Fruit fly (Drosophila melanogaster) whole organism, embryonic: ENCODE measurements around the gene ninaE.

Source experiments
- Atf6 ChIP-seq: fragments of 200-800 bp; sonication (Bioruptor generic); IDR thresholded peaks from 2 replicates; pipeline ENCODE4 v1.3.6; 2022; ENCODE audit warnings: missing biosample characterization, missing genetic modification characterization
- CG10959 ChIP-seq: fragments of 200-800 bp; sonication (Bioruptor generic); IDR thresholded peaks from 2 replicates; pipeline ENCODE4 v1.3.6; 2022; ENCODE audit warnings: missing biosample characterization, missing genetic modification characterization
- CG11093 ChIP-seq: fragments of 200-800 bp; sonication (Bioruptor generic); IDR thresholded peaks from 3 replicates; pipeline ENCODE4 v1.3.6; 2022; ENCODE audit warnings: missing biosample characterization, missing genetic modification characterization
- CG11695 ChIP-seq: fragments of 200-800 bp; sonication (Bioruptor generic); IDR thresholded peaks from 3 replicates; pipeline ENCODE4 v1.3.6; 2022; ENCODE audit warnings: missing biosample characterization, missing genetic modification characterization
- CG12744 ChIP-seq: fragments of 200-800 bp; sonication (Bioruptor generic); optimal IDR thresholded peaks from 2 replicates; lab custom pipeline; 2016; ENCODE audit warnings: missing biosample characterization, missing genetic modification characterization
- CG15479 ChIP-seq: fragments of 200-800 bp; sonication (Bioruptor generic); optimal IDR thresholded peaks from 3 replicates; lab custom pipeline; 2019; ENCODE audit warnings: missing biosample characterization, mild to moderate bottlenecking, missing genetic modification characterization, moderate library complexity
- CG1602 ChIP-seq: fragments of 200-800 bp; sonication (Bioruptor generic); optimal IDR thresholded peaks from 3 replicates; lab custom pipeline; 2016; ENCODE audit warnings: missing biosample characterization, missing genetic modification characterization
- CG17385 ChIP-seq: fragments of 200-800 bp; sonication (Bioruptor generic); optimal IDR thresholded peaks from 3 replicates; lab custom pipeline; 2018; ENCODE audit warnings: missing biosample characterization, mild to moderate bottlenecking, missing genetic modification characterization
- CG18599 ChIP-seq: fragments of 200-800 bp; sonication (Bioruptor generic); optimal IDR thresholded peaks from 3 replicates; lab custom pipeline; 2017; ENCODE audit warnings: missing biosample characterization, missing genetic modification characterization, mild to moderate bottlenecking, moderate library complexity, missing genetic modification reagents
- CG18764 ChIP-seq: fragments of 200-800 bp; sonication (Bioruptor generic); optimal IDR thresholded peaks from 3 replicates; lab custom pipeline; 2016; ENCODE audit warnings: missing biosample characterization, missing genetic modification characterization
- CG2120 ChIP-seq: fragments of 200-800 bp; sonication (Bioruptor generic); optimal IDR thresholded peaks from 3 replicates; lab custom pipeline; 2016; ENCODE audit warnings: missing biosample characterization, missing genetic modification characterization
- CG32532 ChIP-seq: fragments of 200-800 bp; sonication (Bioruptor generic); IDR thresholded peaks from 2 replicates; pipeline ENCODE4 v1.3.6; 2022; ENCODE audit warnings: missing biosample characterization, missing genetic modification characterization
- CG34376 ChIP-seq: fragments of 200-800 bp; sonication (Bioruptor generic); optimal IDR thresholded peaks from 2 replicates; lab custom pipeline; 2018; ENCODE audit warnings: missing biosample characterization, mild to moderate bottlenecking, missing genetic modification characterization
- CG6654 ChIP-seq: fragments of 200-800 bp; sonication (Bioruptor generic); optimal IDR thresholded peaks from 2 replicates; lab custom pipeline; 2017; ENCODE audit warnings: missing biosample characterization, mild to moderate bottlenecking, missing genetic modification characterization
- CG7556 ChIP-seq: fragments of 200-800 bp; sonication (Bioruptor generic); optimal IDR thresholded peaks from 2 replicates; lab custom pipeline; 2017; ENCODE audit warnings: missing biosample characterization, mild to moderate bottlenecking, missing genetic modification characterization
- CG7786 ChIP-seq: fragments of 200-800 bp; sonication (Bioruptor generic); optimal IDR thresholded peaks from 2 replicates; lab custom pipeline; 2016; ENCODE audit warnings: missing biosample characterization, missing genetic modification characterization
- CG8281 ChIP-seq: fragments of 200-800 bp; sonication (Bioruptor generic); optimal IDR thresholded peaks from 2 replicates; lab custom pipeline; 2018; ENCODE audit warnings: missing biosample characterization, mild to moderate bottlenecking, missing genetic modification characterization, moderate library complexity
- CG9215 ChIP-seq: fragments of 200-800 bp; sonication (Bioruptor generic); IDR thresholded peaks from 2 replicates; pipeline ENCODE4 v1.3.6; 2022; ENCODE audit warnings: missing biosample characterization, missing genetic modification characterization
- CG9437 ChIP-seq: fragments of 200-800 bp; sonication (Bioruptor generic); optimal IDR thresholded peaks from 2 replicates; lab custom pipeline; 2018; ENCODE audit warnings: missing biosample characterization, mild to moderate bottlenecking, missing genetic modification characterization
- CG9609 ChIP-seq: fragments of 200-800 bp; sonication (Bioruptor generic); optimal IDR thresholded peaks from 3 replicates; lab custom pipeline; 2016; ENCODE audit warnings: missing biosample characterization, missing genetic modification characterization
- CG9727 ChIP-seq: fragments of 200-800 bp; sonication (Bioruptor generic); optimal IDR thresholded peaks from 3 replicates; lab custom pipeline; 2017; ENCODE audit warnings: missing biosample characterization, mild to moderate bottlenecking, missing genetic modification characterization
- CHES-1-like ChIP-seq: fragments of 200-800 bp; sonication (Bioruptor generic); optimal IDR thresholded peaks from 2 replicates; lab custom pipeline; 2016; ENCODE audit warnings: missing biosample characterization, missing genetic modification characterization
- D19A ChIP-seq: fragments of 200-800 bp; optimal IDR thresholded peaks from 3 replicates; lab custom pipeline; 2019; ENCODE audit warnings: missing biosample characterization, mild to moderate bottlenecking, missing genetic modification characterization, moderate library complexity
- Dek ChIP-seq: fragments of 200-800 bp; sonication (Bioruptor generic); optimal IDR thresholded peaks from 3 replicates; lab custom pipeline; 2019; ENCODE audit warnings: missing biosample characterization, mild to moderate bottlenecking, missing genetic modification characterization, moderate library complexity
- Gug ChIP-seq: fragments of 200-800 bp; sonication (Bioruptor generic); IDR thresholded peaks from 4 replicates; pipeline ENCODE4 v1.3.6; 2022; ENCODE audit warnings: missing biosample characterization, missing genetic modification characterization
- NFAT ChIP-seq: fragments of 200-800 bp; sonication (Bioruptor generic); IDR thresholded peaks from 2 replicates; pipeline ENCODE4 v1.3.6; 2022; ENCODE audit warnings: missing biosample characterization, missing genetic modification characterization
- Poxn ChIP-seq: fragments of 200-800 bp; sonication (Bioruptor generic); IDR thresholded peaks from 2 replicates; pipeline ENCODE4 v1.3.6; 2022; ENCODE audit warnings: missing biosample characterization, missing genetic modification characterization
- Sox100B ChIP-seq: fragments of 200-800 bp; sonication (Bioruptor generic); optimal IDR thresholded peaks from 3 replicates; lab custom pipeline; 2018; ENCODE audit warnings: missing biosample characterization, mild to moderate bottlenecking, missing genetic modification characterization
- Sox102F ChIP-seq: fragments of 200-800 bp; sonication (Bioruptor generic); optimal IDR thresholded peaks from 2 replicates; lab custom pipeline; 2018; ENCODE audit warnings: missing biosample characterization, mild to moderate bottlenecking, missing genetic modification characterization, moderate library complexity
- Xrp1 ChIP-seq: fragments of 200-800 bp; sonication (Bioruptor generic); IDR thresholded peaks from 2 replicates; pipeline ENCODE4 v1.3.6; 2022; ENCODE audit warnings: missing biosample characterization, missing genetic modification characterization
- bcd ChIP-seq: fragments of 200-800 bp; sonication (Bioruptor generic); optimal IDR thresholded peaks from 2 replicates; lab custom pipeline; 2017; ENCODE audit warnings: missing biosample characterization, mild to moderate bottlenecking, missing genetic modification characterization
- bigmax ChIP-seq: fragments of 200-800 bp; sonication (Bioruptor generic); optimal IDR thresholded peaks from 2 replicates; lab custom pipeline; 2018; ENCODE audit warnings: missing biosample characterization, mild to moderate bottlenecking, missing genetic modification characterization
- bowl ChIP-seq: fragments of 200-800 bp; sonication (Bioruptor generic); IDR thresholded peaks from 2 replicates; pipeline ENCODE4 v1.3.6; 2022; ENCODE audit warnings: missing biosample characterization, missing genetic modification characterization
- gcm ChIP-seq: fragments of 200-800 bp; sonication (Bioruptor generic); optimal IDR thresholded peaks from 2 replicates; lab custom pipeline; 2019; ENCODE audit warnings: missing biosample characterization, mild to moderate bottlenecking, missing genetic modification characterization, moderate library complexity
- gem ChIP-seq: fragments of 200-800 bp; sonication (Bioruptor generic); optimal IDR thresholded peaks from 2 replicates; lab custom pipeline; 2019; ENCODE audit warnings: missing biosample characterization, mild to moderate bottlenecking, missing genetic modification characterization, moderate library complexity
- grau ChIP-seq: fragments of 200-800 bp; optimal IDR thresholded peaks from 3 replicates; lab custom pipeline; 2019; ENCODE audit warnings: missing biosample characterization, mild to moderate bottlenecking, missing genetic modification characterization, moderate library complexity
- insv ChIP-seq, 2 experiments: fragments of 200-800 bp; sonication (Bioruptor generic); optimal IDR thresholded peaks; 3 replicates each; lab custom pipeline; 2016 to 2018; ENCODE audit warnings: missing biosample characterization in 2 of 2, missing genetic modification characterization in 2 of 2
- kni ChIP-seq: fragments of 200-800 bp; sonication (Bioruptor generic); optimal IDR thresholded peaks from 3 replicates; lab custom pipeline; 2017; ENCODE audit warnings: mild to moderate bottlenecking, missing biosample characterization, missing genetic modification reagents, missing genetic modification characterization
- lmd ChIP-seq: fragments of 200-800 bp; sonication (Bioruptor generic); IDR thresholded peaks from 2 replicates; pipeline ENCODE4 v1.3.6; 2022; ENCODE audit warnings: missing biosample characterization, missing genetic modification characterization
- mirr ChIP-seq: fragments of 200-800 bp; sonication (Bioruptor generic); optimal IDR thresholded peaks from 3 replicates; lab custom pipeline; 2018; ENCODE audit warnings: missing biosample characterization, mild to moderate bottlenecking, missing genetic modification characterization
- org-1 ChIP-seq: fragments of 200-800 bp; sonication (Bioruptor generic); optimal IDR thresholded peaks from 2 replicates; lab custom pipeline; 2017; ENCODE audit warnings: missing biosample characterization, missing genetic modification characterization
- sc ChIP-seq, 3 experiments: fragments of >200 bp in 2 of 3; fragments of 200-800 bp in 1 of 3; sonication (Bioruptor generic) in 1 of 3; optimal IDR thresholded peaks; 2 replicates in 2 of 3; 3 replicates in 1 of 3; lab custom pipeline; 2017; ENCODE audit warnings: mild to moderate bottlenecking in 1 of 3, missing biosample characterization in 1 of 3, missing genetic modification characterization in 1 of 3, missing genetic modification reagents in 1 of 3
- sens ChIP-seq: fragments of 200-800 bp; sonication (Bioruptor generic); peaks from one replicate; lab custom pipeline; 2016; ENCODE audit warnings: missing biosample characterization, missing genetic modification characterization
- shn ChIP-seq: fragments of 200-800 bp; sonication (Bioruptor generic); optimal IDR thresholded peaks from 3 replicates; lab custom pipeline; 2016; ENCODE audit warnings: missing biosample characterization, missing genetic modification characterization
- twi ChIP-seq: fragments of 200-800 bp; optimal IDR thresholded peaks from 2 replicates; lab custom pipeline; 2019; ENCODE audit warnings: missing biosample characterization, mild to moderate bottlenecking, missing genetic modification characterization, moderate library complexity
- vvl ChIP-seq: fragments of 200-800 bp; sonication (Bioruptor generic); IDR thresholded peaks from 2 replicates; pipeline ENCODE4 v1.3.6; 2022; ENCODE audit warnings: missing biosample characterization, missing genetic modification characterization

ninaE gene

DNA sequence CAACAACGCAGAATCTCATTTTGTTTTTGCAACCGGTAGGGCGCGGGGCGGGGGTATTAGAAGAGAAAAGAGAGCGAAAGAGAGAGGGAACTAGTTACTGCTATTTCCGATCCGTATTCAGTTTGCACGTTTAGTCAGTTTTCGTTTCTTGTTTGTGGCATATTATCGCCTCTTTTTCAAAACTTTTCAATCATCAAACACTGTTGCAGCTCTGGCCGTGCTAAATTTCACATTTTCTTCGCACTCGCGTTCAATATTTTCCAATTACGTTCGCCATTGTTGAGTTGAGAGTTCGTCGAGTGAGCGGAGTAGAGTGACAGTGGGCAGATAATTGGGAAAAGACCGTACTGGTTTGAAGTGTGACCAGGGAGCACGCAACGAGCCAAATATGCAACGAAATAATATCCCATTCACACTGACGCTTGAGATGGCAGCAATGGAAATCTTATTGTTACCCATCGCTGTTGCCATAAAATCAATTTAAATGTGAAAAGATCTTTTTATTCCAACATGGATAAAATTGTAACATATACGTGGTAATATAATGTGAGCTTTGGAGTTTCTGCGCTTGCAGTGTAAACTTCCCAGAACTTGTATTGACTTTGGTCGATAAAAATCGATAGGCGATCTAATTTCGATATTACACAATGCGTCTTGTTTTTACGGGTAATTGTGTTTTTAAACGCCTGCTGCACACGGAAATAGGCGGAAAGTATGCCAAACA lies 26.8 kb downstream of the ninaE start, which contains the start of the genes Ire1 and Mrm2 (continued):
- TF ChIP-seq CG18599 (GFP tag; lab: Kevin White, UChicago) (peak; percentile 64), Dek (tag; lab: Kevin White, UChicago) (peak; percentile 80), bcd (GFP tag; lab: Kevin White, UChicago) (peak; percentile 80), bigmax (GFP tag; lab: Kevin White, UChicago) (no peak), bowl (GFP tag; lab: Robert Waterston, UW) (0 out of 2 replicates have a peak, but pooled peaks have one; percentile 42), CG18764 (GFP tag; lab: Kevin White, UChicago) (peak; percentile 75), CG10959 (GFP tag; lab: Robert Waterston, UW) (peak; percentile 63), vvl (GFP tag; lab: Robert Waterston, UW) (peak; percentile 89)

DNA sequence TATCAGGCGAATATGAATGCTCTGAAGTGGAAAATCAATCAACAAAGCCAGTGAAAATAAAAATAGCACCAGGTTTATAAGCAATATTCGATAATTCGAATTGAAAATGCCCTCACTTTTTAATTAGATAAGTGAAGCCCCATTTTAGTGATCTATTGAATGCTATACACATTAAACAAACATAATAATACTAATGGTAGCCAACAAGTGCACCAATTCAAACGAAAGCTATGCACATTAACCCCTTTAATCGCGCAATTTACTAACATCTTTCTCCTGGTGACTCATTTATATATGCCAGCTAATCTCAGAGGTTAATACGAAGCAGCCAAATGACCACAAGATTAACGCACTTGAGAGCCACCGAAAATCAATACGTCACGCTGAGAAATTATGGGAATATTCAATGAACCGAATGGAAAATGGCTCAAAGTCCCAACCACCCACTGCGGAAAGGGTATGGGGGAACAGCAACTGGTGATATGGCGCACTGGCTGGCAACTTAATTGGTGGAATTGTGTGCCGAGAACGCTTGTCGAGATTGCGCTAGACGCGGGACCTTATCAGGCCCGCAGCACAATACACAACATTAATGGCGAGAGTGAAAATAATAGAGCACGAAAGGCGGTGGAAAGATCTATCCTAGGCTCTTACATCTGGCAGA lies 28.5 kb downstream of the ninaE start:
- TF ChIP-seq Xrp1 (GFP tag; lab: Robert Waterston, UW): no peak
- peak; percentile 3 for TF ChIP-seq CG9609 (GFP tag; lab: Kevin White, UChicago)
- TF ChIP-seq lmd (GFP tag; lab: Robert Waterston, UW): 0 out of 2 replicates have a peak, but pooled peaks have one; percentile 24
- peak; percentile 25 for TF ChIP-seq CG9727 (GFP tag; lab: Kevin White, UChicago)
- 0 out of 2 replicates have a peak, but pooled peaks have one; percentile 8 for TF ChIP-seq CG9215
- no peak for TF ChIP-seq CG6654
- TF ChIP-seq CG1602: no peak
- TF ChIP-seq CG8281 (tag; lab: Kevin White, UChicago): no peak
- peak; percentile 12 for TF ChIP-seq CG9437 (GFP tag; lab: Kevin White, UChicago)
- no peak for TF ChIP-seq Poxn (GFP tag; lab: Robert Waterston, UW)
- TF ChIP-seq CG17385 (GFP tag; lab: Kevin White, UChicago): peak; percentile 2
- no peak for TF ChIP-seq shn (GFP tag; lab: Kevin White, UChicago)
- TF ChIP-seq org-1: peak; percentile 32
- TF ChIP-seq kni: no peak
- peak; percentile 88 for TF ChIP-seq mirr
- peak; percentile 39; the same call in 1 of the 4 replicates for TF ChIP-seq Gug (GFP tag; lab: Robert Waterston, UW)
- TF ChIP-seq CG7556 (GFP tag; lab: Kevin White, UChicago): peak; percentile 25
- TF ChIP-seq CG15479 (GFP tag; lab: Kevin White, UChicago): peak; percentile 11
- no peak for TF ChIP-seq CG11093 (GFP tag; lab: Robert Waterston, UW)
- TF ChIP-seq gcm (GFP tag; lab: Kevin White, UChicago): peak; percentile 28
- TF ChIP-seq CG32532 (GFP tag; lab: Robert Waterston, UW): 0 out of 2 replicates have a peak, but pooled peaks have one; percentile 26
- TF ChIP-seq sc (optimal IDR thresholded peaks at IDR 0.05; lab: Kevin White, UChicago): no peak
- TF ChIP-seq sc (GFP tag; optimal IDR thresholded peaks at IDR 0.05; lab: Kevin White, UChicago): no peak
- TF ChIP-seq sens (GFP tag; lab: Kevin White, UChicago): peak; percentile 46
- TF ChIP-seq CG12744: no peak
- TF ChIP-seq D19A: peak; percentile 91
- TF ChIP-seq twi (tag; lab: Kevin White, UChicago): peak; percentile 9
- peak; percentile 32 for TF ChIP-seq CG2120 (GFP tag; lab: Kevin White, UChicago)
- peak; percentile 16 for TF ChIP-seq gem
- peak; percentile 50 for TF ChIP-seq CG34376
- TF ChIP-seq Atf6: peak; percentile 25; the same call in 1 of the 2 replicates
- TF ChIP-seq insv (GFP tag; optimal IDR thresholded peaks at IDR 0.05; lab: Kevin White, UChicago): no peak
- 0 out of 2 replicates have a peak, but pooled peaks have one; percentile 11 for TF ChIP-seq NFAT (GFP tag; lab: Robert Waterston, UW)
- TF ChIP-seq CG7786 (GFP tag; lab: Kevin White, UChicago): peak; percentile 5
- no peak for TF ChIP-seq CHES-1-like
- peak; percentile 18 for TF ChIP-seq grau (tag; lab: Kevin White, UChicago)
- TF ChIP-seq CG11695 (GFP tag; lab: Robert Waterston, UW): 0 out of 3 replicates have a peak, but pooled peaks have one; percentile 13
- no peak for TF ChIP-seq Sox100B
- peak; percentile 1 for TF ChIP-seq Sox102F (GFP tag; lab: Kevin White, UChicago)
